Worm (Caenorhabditis elegans) whole organism, midembryonic: Measurements from ENCODE around the gene twk-17.

Source experiments
- cog-1 ChIP-seq: sonication (generic microtip); optimal IDR thresholded peaks from 2 replicates; lab custom pipeline; 2016; ENCODE audit warnings: missing genetic modification characterization, missing compliant biosample characterization
- flt-1 ChIP-seq: fragments of 200-800 bp; sonication (Bioruptor generic); IDR thresholded peaks from 2 replicates; pipeline ENCODE4 v1.3.6; 2022; ENCODE audit warnings: missing genetic modification characterization, missing compliant biosample characterization
- med-1 ChIP-seq: sonication (generic microtip); optimal IDR thresholded peaks from 2 replicates; lab custom pipeline; 2017; ENCODE audit warnings: missing genetic modification characterization, mild to moderate bottlenecking, missing compliant biosample characterization, antibody characterized with exemption, missing genetic modification reagents; ENCODE audit not compliant: insufficient read depth
- ref-1 ChIP-seq: fragments of 200-800 bp; sonication (Bioruptor generic); conservative IDR thresholded peaks from 2 replicates; pipeline ENCODE4 v1.3.6; 2022; ENCODE audit warnings: missing genetic modification reagents, missing genetic modification characterization, missing compliant biosample characterization
- tab-1 ChIP-seq: fragments of 200-800 bp; sonication (Bioruptor generic); IDR thresholded peaks from 2 replicates; pipeline ENCODE4 v1.3.6; 2022; ENCODE audit warnings: missing genetic modification characterization, missing compliant biosample characterization
- ztf-23 ChIP-seq: fragments of 200-800 bp; sonication (Bioruptor generic); IDR thresholded peaks from 2 replicates; pipeline ENCODE4 v1.3.6; 2022; ENCODE audit warnings: missing genetic modification reagents, missing genetic modification characterization, missing compliant biosample characterization
- ztf-29 ChIP-seq: fragments of 200-800 bp; sonication (Bioruptor generic); IDR thresholded peaks from 2 replicates; pipeline ENCODE4 v1.3.6; 2022; ENCODE audit warnings: missing genetic modification reagents, missing genetic modification characterization, missing compliant biosample characterization

DNA sequence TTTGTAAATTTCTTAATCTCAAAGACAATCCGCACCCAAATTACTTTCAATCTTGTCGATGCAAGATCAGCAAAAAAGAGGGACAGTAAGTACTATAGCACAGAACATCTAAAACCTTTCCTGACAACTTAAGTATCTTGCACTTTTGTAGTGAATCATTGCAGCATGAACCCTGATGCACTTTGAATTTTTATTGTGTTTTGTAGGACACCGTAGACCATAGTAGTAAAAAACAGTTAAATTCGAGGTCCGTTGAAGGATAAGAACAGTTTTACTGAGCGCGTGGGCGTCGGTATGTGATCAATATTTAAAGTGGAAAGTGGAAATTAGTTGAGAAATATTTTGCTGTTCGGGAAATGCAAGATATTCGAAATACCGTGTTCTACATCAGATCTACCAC, 25.7 kb downstream of the twk-17 start:
- TF ChIP-seq ztf-29 (no peak), flt-1 (GFP tag; lab: Robert Waterston, UW) (no peak), ztf-23 (GFP tag; lab: Robert Waterston, UW) (no peak), med-1 (GFP tag; lab: Kevin White, UChicago) (no peak), ref-1 (GFP tag; lab: Robert Waterston, UW) (no peak), tab-1 (no peak), cog-1 (tag; lab: Kevin White, UChicago) (no peak)
